Worm (Caenorhabditis elegans): ENCODE measurements around the gene srw-145.

srw-145 gene

DNA sequence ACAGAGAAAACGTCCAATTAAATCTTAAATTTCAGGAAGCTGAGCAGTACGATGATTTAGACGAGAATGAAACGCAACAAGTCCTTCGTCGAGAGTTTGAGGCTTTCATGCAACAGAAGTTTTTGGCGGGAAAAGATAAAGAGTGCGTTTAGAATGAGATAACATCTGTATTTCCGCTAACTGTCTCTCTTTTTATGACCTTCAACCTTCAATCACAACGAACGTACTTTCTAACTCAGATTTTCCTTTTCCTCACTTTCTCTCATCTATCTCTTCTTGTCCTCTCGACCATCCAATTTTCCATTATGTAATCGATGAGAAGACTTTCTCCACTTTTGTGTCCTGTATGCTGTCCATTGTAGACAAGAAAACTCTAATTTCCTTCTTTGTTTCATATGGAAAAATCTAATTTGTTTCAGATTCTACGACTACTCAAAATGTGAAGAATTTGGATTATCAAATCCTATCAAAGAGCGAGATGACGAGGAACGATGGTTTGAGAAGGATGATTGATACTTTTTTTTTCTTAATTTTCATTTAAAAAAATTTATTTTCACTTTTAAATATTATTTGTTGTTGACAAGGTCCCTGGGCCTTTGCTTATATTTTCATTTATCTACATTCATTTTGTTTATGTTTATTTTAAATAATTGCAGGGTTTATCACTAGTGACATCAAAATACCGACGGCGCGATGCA is 26.5 kb downstream of the srw-145 start, which contains the start of gene sao-1:
Gene sao-1, plus strand, starts transcription at position 648 of the 698 bp plus-strand sequence.
- TF ChIP-seq ceh-82 (tag; optimal IDR thresholded peaks at IDR 0.05): no peak
- no peak for TF ChIP-seq snu-23 (GFP tag; optimal IDR thresholded peaks at IDR 0.05)
- TF ChIP-seq egl-13 (tag; optimal IDR thresholded peaks at IDR 0.05): no peak
- TF ChIP-seq elt-2 (tag; optimal IDR thresholded peaks at IDR 0.05): no peak
- TF ChIP-seq C34B4.2 (tag; optimal IDR thresholded peaks at IDR 0.05): no peak
- TF ChIP-seq sup-37 (GFP tag; optimal IDR thresholded peaks at IDR 0.05): no peak
- TF ChIP-seq zip-4 (GFP tag; optimal IDR thresholded peaks at IDR 0.05): no peak
- TF ChIP-seq fkh-8 (tag; optimal IDR thresholded peaks at IDR 0.05): no peak
- peak; percentile 98 for TF ChIP-seq blmp-1 (tag; optimal IDR thresholded peaks at IDR 0.05)
- TF ChIP-seq irx-1 (tag; optimal IDR thresholded peaks at IDR 0.05): no peak
- TF ChIP-seq lin-14 (GFP tag; optimal IDR thresholded peaks at IDR 0.05): peak; percentile 56
- TF ChIP-seq ztf-4 (tag; optimal IDR thresholded peaks at IDR 0.05): no peak
- no peak for TF ChIP-seq dsc-1 (tag; optimal IDR thresholded peaks at IDR 0.05)
- TF ChIP-seq nhr-85 (tag): peak; percentile 81
- no peak for TF ChIP-seq hlh-17 (GFP tag; optimal IDR thresholded peaks at IDR 0.05; ENCODE audit: borderline replicate concordance)
- TF ChIP-seq elt-3 (tag; optimal IDR thresholded peaks at IDR 0.05): peak in 2 of 6 experiments; percentile 10 to 20
- no peak for TF ChIP-seq alr-1 (tag; optimal IDR thresholded peaks at IDR 0.05; ENCODE audit: borderline replicate concordance)
- TF ChIP-seq nhr-71 (tag; optimal IDR thresholded peaks at IDR 0.05): no peak

DNA sequence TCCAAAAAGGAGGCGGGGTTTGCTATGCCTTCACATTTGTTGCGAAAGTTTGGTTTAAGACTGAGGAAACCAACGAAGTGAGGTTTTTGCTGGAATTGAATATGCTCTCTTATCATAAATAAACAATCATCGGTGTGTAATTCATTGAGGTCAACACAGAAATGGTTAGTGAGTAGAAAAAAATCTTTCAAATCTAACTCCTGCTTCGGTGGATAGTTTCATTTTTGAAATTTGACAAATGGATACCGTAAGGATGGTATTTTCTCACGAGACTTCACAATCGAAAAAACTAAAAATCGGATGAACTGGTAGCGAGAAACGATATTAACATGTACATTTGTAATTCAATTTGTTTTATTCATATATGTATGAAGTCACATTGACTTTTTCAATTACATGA is 43.9 kb downstream of the srw-145 start, which contains the start of gene eol-1:
Gene eol-1, minus strand, starts transcription at position 101 of the 400 bp plus-strand sequence.
- no peak for TF ChIP-seq fos-1 (tag; optimal IDR thresholded peaks at IDR 0.05)
- no peak for TF ChIP-seq efl-1 (optimal IDR thresholded peaks at IDR 0.05)
- peak in 1 of 2 experiments; percentile 81 for TF ChIP-seq efl-1 (GFP tag; optimal IDR thresholded peaks at IDR 0.05 in 1 of 2)

DNA sequence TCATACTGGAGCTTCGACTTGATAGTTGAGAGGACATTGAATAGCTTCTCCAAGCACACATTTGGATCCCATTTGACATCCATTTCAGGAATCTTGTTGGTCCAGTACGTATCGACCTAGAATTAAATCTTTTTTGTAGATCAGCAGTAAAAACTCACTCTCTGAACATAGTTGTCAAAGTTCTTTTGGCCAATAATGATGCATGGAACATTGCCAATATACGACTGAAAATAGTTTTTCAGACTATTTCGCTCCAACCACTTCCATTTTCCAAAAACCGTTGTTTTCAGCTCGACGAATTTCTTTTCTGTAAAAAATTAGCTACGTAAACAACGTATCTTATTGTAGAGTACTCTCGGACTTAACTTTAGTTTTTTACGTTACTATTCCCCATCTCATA is 44.7 kb downstream of the srw-145 start:
- TF ChIP-seq skn-1 (tag; optimal IDR thresholded peaks at IDR 0.05) (no peak), F16B12.6 (tag; optimal IDR thresholded peaks at IDR 0.05) (no peak), Y116A8C.19 (tag; optimal IDR thresholded peaks at IDR 0.05; ENCODE audit: borderline replicate concordance) (no peak), ceh-88 (GFP tag; IDR thresholded peaks at IDR 0.05) (no peak), sox-4 (tag; optimal IDR thresholded peaks at IDR 0.05) (no peak), dpl-1 (GFP tag; optimal IDR thresholded peaks at IDR 0.05) (no peak), efl-3 (GFP tag; optimal IDR thresholded peaks at IDR 0.05) (no peak), unc-30 (tag; optimal IDR thresholded peaks at IDR 0.05) (no peak), jun-1 (tag; optimal IDR thresholded peaks at IDR 0.05) (no peak), ceh-63 (GFP tag; optimal IDR thresholded peaks at IDR 0.05) (no peak), hlh-4 (tag; optimal IDR thresholded peaks at IDR 0.05) (no peak), grh-1 (GFP tag; IDR thresholded peaks at IDR 0.05) (no peak), ets-5 (GFP tag; IDR thresholded peaks at IDR 0.05) (no peak), fkh-10 (GFP tag; optimal IDR thresholded peaks at IDR 0.05) (no peak), pag-3 (tag; optimal IDR thresholded peaks at IDR 0.05; ENCODE audit: borderline replicate concordance, insufficient read depth) (no peak), ceh-90 (tag; optimal IDR thresholded peaks at IDR 0.05) (no peak), nhr-84 (tag; optimal IDR thresholded peaks at IDR 0.05) (no peak)

Data from whole organism, L1 larva.